Worm (Caenorhabditis elegans) whole organism, early embryonic: ENCODE measurements around the gene ZK1240.11.

ENCODE experiments used
- ama-1 ChIP-seq: fragments of 150-350 bp; optimal IDR thresholded peaks from 2 replicates; lab custom pipeline; 2014
- ets-7 ChIP-seq: sonication (generic microtip); optimal IDR thresholded peaks from 2 replicates; lab custom pipeline; 2016; ENCODE audit warnings: missing genotype, missing genetic modification characterization, missing compliant biosample characterization
- hnd-1 ChIP-seq: sonication (generic microtip); optimal IDR thresholded peaks from 2 replicates; lab custom pipeline; 2016; ENCODE audit warnings: missing genetic modification characterization, missing compliant biosample characterization
- tbx-37 ChIP-seq: fragments of 200-800 bp; sonication (Bioruptor generic); conservative IDR thresholded peaks from 2 replicates; pipeline ENCODE4 v1.3.6; 2022; ENCODE audit warnings: missing genetic modification reagents, missing genetic modification characterization, missing compliant biosample characterization

ce11 chrII:2305507-2305906, 19.5 kb upstream of the ZK1240.11 start:
- no peak for TF ChIP-seq hnd-1 (tag; lab: Kevin White, UChicago)
- no peak for TF ChIP-seq ama-1
- TF ChIP-seq ets-7 (tag; lab: Kevin White, UChicago) = no peak
- TF ChIP-seq tbx-37 (GFP tag; lab: Robert Waterston, UW) = no peak
